Worm (Caenorhabditis elegans) whole organism, L1 larva: ENCODE data around the gene ragc-1.

Experiments
- lin-15B ChIP-seq: fragments of 150-350 bp; sonication (generic microtip); optimal IDR thresholded peaks from 3 replicates; lab custom pipeline; 2014; ENCODE audit warnings: missing biosample characterization, missing genetic modification characterization
- nhr-77 ChIP-seq: fragments of 150-350 bp; optimal IDR thresholded peaks from 2 replicates; lab custom pipeline; 2014; ENCODE audit warnings: missing biosample characterization, missing genetic modification characterization
- nhr-90 ChIP-seq: sonication (generic microtip); optimal IDR thresholded peaks from 2 replicates; lab custom pipeline; 2016; ENCODE audit warnings: mild to moderate bottlenecking, missing genetic modification characterization, missing compliant biosample characterization; ENCODE audit not compliant: poor library complexity
- tbx-2 ChIP-seq: sonication (generic microtip); optimal IDR thresholded peaks from 2 replicates; lab custom pipeline; 2016; ENCODE audit warnings: missing genetic modification characterization, missing compliant biosample characterization

DNA sequence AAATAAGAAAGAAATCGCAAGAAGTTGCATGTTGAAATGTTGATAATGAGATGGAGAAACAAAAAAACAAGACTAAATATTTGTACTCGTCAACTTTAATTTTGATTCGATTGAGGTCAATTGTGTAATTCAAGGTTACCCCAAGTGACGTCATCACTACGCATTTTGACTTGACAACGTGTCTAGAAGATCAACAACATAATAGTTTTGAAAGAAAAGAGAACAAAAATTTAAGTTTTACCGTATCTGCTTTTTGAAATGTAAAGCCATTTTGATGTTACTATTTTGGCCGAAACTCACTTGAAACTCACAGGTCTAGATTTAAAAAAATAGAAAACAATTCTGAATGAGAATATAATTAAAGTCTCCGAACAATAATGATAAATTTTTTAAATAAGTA is 16.2 kb upstream of the ragc-1 start, which contains the start of gene dsl-5:
- TF ChIP-seq tbx-2 (tag; lab: Kevin White, UChicago) (no peak), lin-15B (tag; lab: Kevin White, UChicago) (no peak), nhr-90 (tag; lab: Kevin White, UChicago) (no peak), nhr-77 (tag; lab: Kevin White, UChicago) (no peak)
